Fruit fly (Drosophila melanogaster) whole organism, prepupa: Measurements from ENCODE around the gene CG7857.
A peak's percentile ranks its signal among the peaks of the same experiment; 100 is the strongest.

ENCODE experiments used
- Blimp-1 ChIP-seq: fragments of 200-800 bp; sonication (Bioruptor generic); optimal IDR thresholded peaks from 3 replicates; lab custom pipeline; 2017; ENCODE audit warnings: missing biosample characterization, missing genetic modification characterization, mild to moderate bottlenecking, moderate library complexity, missing genetic modification reagents
- CG10631 ChIP-seq: fragments of 200-800 bp; sonication (Bioruptor generic); optimal IDR thresholded peaks from 2 replicates; lab custom pipeline; 2016; ENCODE audit warnings: missing biosample characterization, missing genetic modification characterization
- CG10669 ChIP-seq: fragments of 200-800 bp; sonication (Bioruptor generic); optimal IDR thresholded peaks from 3 replicates; lab custom pipeline; 2018; ENCODE audit warnings: missing biosample characterization, mild to moderate bottlenecking, missing genetic modification characterization, moderate library complexity
- CG11762 ChIP-seq: fragments of 200-800 bp; sonication (Bioruptor generic); optimal IDR thresholded peaks from 3 replicates; lab custom pipeline; 2016; ENCODE audit warnings: missing biosample characterization, missing genetic modification characterization; ENCODE audit not compliant: insufficient read depth
- CG11902 ChIP-seq: fragments of 200-800 bp; sonication (Bioruptor generic); optimal IDR thresholded peaks from 3 replicates; lab custom pipeline; 2016; ENCODE audit warnings: missing biosample characterization, missing genetic modification characterization
- CG1621 ChIP-seq: fragments of 200-800 bp; sonication (Bioruptor generic); optimal IDR thresholded peaks from 3 replicates; lab custom pipeline; 2018; ENCODE audit warnings: missing biosample characterization, mild to moderate bottlenecking, missing genetic modification characterization
- CG16779 ChIP-seq: fragments of 200-800 bp; sonication (Bioruptor generic); optimal IDR thresholded peaks from 3 replicates; lab custom pipeline; 2017; ENCODE audit warnings: missing biosample characterization, mild to moderate bottlenecking, missing genetic modification characterization
- CG31627 ChIP-seq: fragments of 200-800 bp; sonication (Bioruptor generic); optimal IDR thresholded peaks from 3 replicates; lab custom pipeline; 2016; ENCODE audit warnings: missing biosample characterization, missing genetic modification characterization
- CG32006 ChIP-seq: fragments of 200-800 bp; sonication (Bioruptor generic); optimal IDR thresholded peaks from 3 replicates; lab custom pipeline; 2017; ENCODE audit warnings: missing biosample characterization, mild to moderate bottlenecking, missing genetic modification characterization
- CG3919 ChIP-seq: fragments of 200-800 bp; sonication (Bioruptor generic); optimal IDR thresholded peaks from 3 replicates; lab custom pipeline; 2016; ENCODE audit warnings: missing biosample characterization, missing genetic modification characterization
- CG4318 ChIP-seq: fragments of 200-800 bp; sonication (Bioruptor generic); optimal IDR thresholded peaks from 3 replicates; lab custom pipeline; 2017; ENCODE audit warnings: missing biosample characterization, mild to moderate bottlenecking, missing genetic modification characterization
- CG6276 ChIP-seq: fragments of 200-800 bp; sonication (Bioruptor generic); optimal IDR thresholded peaks from 2 replicates; lab custom pipeline; 2017; ENCODE audit warnings: missing biosample characterization, mild to moderate bottlenecking, missing genetic modification characterization
- CG6808 ChIP-seq: fragments of 200-800 bp; sonication (Bioruptor generic); optimal IDR thresholded peaks from 3 replicates; lab custom pipeline; 2017; ENCODE audit warnings: missing biosample characterization, missing genetic modification characterization, mild to moderate bottlenecking, moderate library complexity, missing genetic modification reagents
- CG7368 ChIP-seq: fragments of 200-800 bp; sonication (Bioruptor generic); optimal IDR thresholded peaks from 3 replicates; lab custom pipeline; 2016; ENCODE audit warnings: missing biosample characterization, missing genetic modification characterization
- CG8119 ChIP-seq: fragments of 200-800 bp; sonication (Bioruptor generic); IDR thresholded peaks from 3 replicates; pipeline ENCODE4 v1.3.6; 2022; ENCODE audit warnings: missing biosample characterization, missing genetic modification characterization
- CG8632 ChIP-seq: fragments of 200-800 bp; sonication (Bioruptor generic); optimal IDR thresholded peaks from 3 replicates; lab custom pipeline; 2016; ENCODE audit warnings: missing biosample characterization, missing genetic modification characterization
- CG9139 ChIP-seq: fragments of 200-800 bp; sonication (Bioruptor generic); optimal IDR thresholded peaks from 3 replicates; lab custom pipeline; 2017; ENCODE audit warnings: missing biosample characterization, mild to moderate bottlenecking, missing genetic modification characterization
- Eip75B ChIP-seq: fragments of 200-800 bp; sonication (Bioruptor generic); optimal IDR thresholded peaks from 3 replicates; lab custom pipeline; 2016; ENCODE audit warnings: missing biosample characterization, missing genetic modification characterization
- Eip78C ChIP-seq: fragments of 200-800 bp; sonication (Bioruptor generic); peaks from one replicate; lab custom pipeline; 2016; ENCODE audit warnings: missing biosample characterization, missing genetic modification characterization
- Eip93F ChIP-seq: fragments of 200-800 bp; sonication (Bioruptor generic); optimal IDR thresholded peaks from 2 replicates; lab custom pipeline; 2016; ENCODE audit warnings: missing biosample characterization, mild to moderate bottlenecking, missing genetic modification characterization
- Ets21C ChIP-seq: fragments of 200-800 bp; sonication (Bioruptor generic); optimal IDR thresholded peaks from 3 replicates; lab custom pipeline; 2016; ENCODE audit warnings: missing biosample characterization, missing genetic modification characterization
- Hr4 ChIP-seq: fragments of 200-800 bp; sonication (Bioruptor generic); optimal IDR thresholded peaks from 3 replicates; lab custom pipeline; 2016; ENCODE audit warnings: missing biosample characterization, missing genetic modification characterization
- Met ChIP-seq: fragments of 200-800 bp; sonication (Bioruptor generic); optimal IDR thresholded peaks from 3 replicates; lab custom pipeline; 2016; ENCODE audit warnings: missing biosample characterization, missing genetic modification characterization
- OdsH ChIP-seq: fragments of 200-800 bp; sonication (Bioruptor generic); optimal IDR thresholded peaks from 3 replicates; lab custom pipeline; 2016; ENCODE audit warnings: missing biosample characterization, missing genetic modification characterization
- Smox ChIP-seq: fragments of 200-800 bp; sonication (Bioruptor generic); optimal IDR thresholded peaks from 3 replicates; lab custom pipeline; 2016; ENCODE audit warnings: missing biosample characterization, missing genetic modification characterization
- Sox102F ChIP-seq: fragments of 200-800 bp; sonication (Bioruptor generic); optimal IDR thresholded peaks from 2 replicates; lab custom pipeline; 2016; ENCODE audit warnings: missing biosample characterization, mild to moderate bottlenecking, missing genetic modification characterization
- Sox15 ChIP-seq: fragments of 200-800 bp; sonication (Bioruptor generic); optimal IDR thresholded peaks from 3 replicates; lab custom pipeline; 2016; ENCODE audit warnings: missing biosample characterization, missing genetic modification characterization
- achi ChIP-seq: fragments of 200-800 bp; sonication (Bioruptor generic); optimal IDR thresholded peaks from 3 replicates; lab custom pipeline; 2016; ENCODE audit warnings: missing biosample characterization, missing genetic modification characterization
- acj6 ChIP-seq: fragments of 200-800 bp; sonication (Bioruptor generic); optimal IDR thresholded peaks from 3 replicates; lab custom pipeline; 2016; ENCODE audit warnings: missing biosample characterization, missing genetic modification characterization
- cyc ChIP-seq: fragments of 200-800 bp; sonication (Bioruptor generic); optimal IDR thresholded peaks from 3 replicates; lab custom pipeline; 2016; ENCODE audit warnings: missing biosample characterization, missing genetic modification characterization
- dac ChIP-seq: fragments of 200-800 bp; sonication (Bioruptor generic); optimal IDR thresholded peaks from 2 replicates; lab custom pipeline; 2017; ENCODE audit warnings: missing biosample characterization, mild to moderate bottlenecking, missing genetic modification characterization
- dsx ChIP-seq: fragments of 200-800 bp; optimal IDR thresholded peaks from 3 replicates; lab custom pipeline; 2019; ENCODE audit warnings: missing biosample characterization, mild to moderate bottlenecking, missing genetic modification characterization, moderate library complexity; ENCODE audit not compliant: poor library complexity, severe bottlenecking
- eg ChIP-seq: fragments of 200-800 bp; sonication (Bioruptor generic); IDR thresholded peaks from 3 replicates; pipeline ENCODE4 v1.3.6; 2022; ENCODE audit warnings: missing biosample characterization, missing genetic modification characterization
- fd85E ChIP-seq: fragments of 200-800 bp; sonication (Bioruptor generic); optimal IDR thresholded peaks from 3 replicates; lab custom pipeline; 2016; ENCODE audit warnings: missing biosample characterization, missing genetic modification characterization
- fkh ChIP-seq: fragments of 200-800 bp; sonication (Bioruptor generic); optimal IDR thresholded peaks from 3 replicates; lab custom pipeline; 2017; ENCODE audit warnings: missing biosample characterization, mild to moderate bottlenecking, missing genetic modification characterization, moderate library complexity
- lz ChIP-seq: fragments of 200-800 bp; sonication (Bioruptor generic); optimal IDR thresholded peaks from 3 replicates; lab custom pipeline; 2016; ENCODE audit warnings: missing biosample characterization, missing genetic modification characterization
- net ChIP-seq: fragments of 200-800 bp; sonication (Bioruptor generic); optimal IDR thresholded peaks from 3 replicates; lab custom pipeline; 2016; ENCODE audit warnings: missing biosample characterization, missing genetic modification characterization
- pdm3 ChIP-seq: fragments of 200-800 bp; sonication (Bioruptor generic); optimal IDR thresholded peaks from 3 replicates; lab custom pipeline; 2016; ENCODE audit warnings: missing biosample characterization, missing genetic modification characterization
- salr ChIP-seq, 2 experiments: fragments of 200-800 bp; sonication (Bioruptor generic); optimal IDR thresholded peaks; 3 replicates each; lab custom pipeline; 2016 to 2018; ENCODE audit warnings: missing biosample characterization in 2 of 2, missing genetic modification characterization in 2 of 2, mild to moderate bottlenecking in 1 of 2
- spab ChIP-seq: fragments of 200-800 bp; sonication (Bioruptor generic); optimal IDR thresholded peaks from 2 replicates; lab custom pipeline; 2017; ENCODE audit warnings: missing biosample characterization, mild to moderate bottlenecking, missing genetic modification characterization, missing genetic modification reagents
- ss ChIP-seq, 2 experiments: fragments of 200-800 bp; sonication (Bioruptor generic); optimal IDR thresholded peaks; 2 replicates in 1 of 2; 3 replicates in 1 of 2; lab custom pipeline; 2017 to 2018; ENCODE audit warnings: mild to moderate bottlenecking in 2 of 2, missing biosample characterization in 2 of 2, missing genetic modification characterization in 2 of 2, moderate library complexity in 1 of 2
- svp ChIP-seq: fragments of 200-800 bp; sonication (Bioruptor generic); peaks from one replicate; lab custom pipeline; 2016; ENCODE audit warnings: missing biosample characterization, missing genetic modification characterization
- topi ChIP-seq: fragments of 200-800 bp; sonication (Bioruptor generic); optimal IDR thresholded peaks from 3 replicates; lab custom pipeline; 2016; ENCODE audit warnings: missing biosample characterization, missing genetic modification characterization
- vri ChIP-seq: fragments of 200-800 bp; sonication (Bioruptor generic); optimal IDR thresholded peaks from 3 replicates; lab custom pipeline; 2016; ENCODE audit warnings: missing biosample characterization, mild to moderate bottlenecking, missing genetic modification characterization

The CG7857 gene

dm6 chr3L:15533402-15534129 lies 28.9 kb upstream of the CG7857 start (continued):
- TF ChIP-seq CG11762 (GFP tag; lab: Kevin White, UChicago), result peak; percentile 35
- no peak for TF ChIP-seq fd85E (GFP tag; lab: Kevin White, UChicago)
- peak; percentile 65 for TF ChIP-seq OdsH (GFP tag; lab: Kevin White, UChicago)
- peak; percentile 54 for TF ChIP-seq CG1621 (tag; lab: Kevin White, UChicago)
- TF ChIP-seq CG8632 (GFP tag; lab: Kevin White, UChicago), result peak; percentile 31
- peak; percentile 35 for TF ChIP-seq CG11902 (GFP tag; lab: Kevin White, UChicago)
- peak; percentile 64 for TF ChIP-seq acj6 (GFP tag; lab: Kevin White, UChicago)
- peak; percentile 82 for TF ChIP-seq Eip75B (GFP tag; lab: Kevin White, UChicago)
- TF ChIP-seq CG3919 (GFP tag; lab: Kevin White, UChicago), result peak; percentile 68
- peak; percentile 71 for TF ChIP-seq achi (GFP tag; lab: Kevin White, UChicago)
- TF ChIP-seq CG16779 (tag; lab: Kevin White, UChicago), result peak; percentile 47
- peak; percentile 90 for TF ChIP-seq Met (GFP tag; lab: Kevin White, UChicago)
- TF ChIP-seq lz (GFP tag; lab: Kevin White, UChicago), result peak; percentile 76
- peak; percentile 55 for TF ChIP-seq spab
- TF ChIP-seq Blimp-1 (GFP tag; lab: Kevin White, UChicago), result peak; percentile 52
- TF ChIP-seq pdm3 (GFP tag; lab: Kevin White, UChicago), result peak; percentile 78
- TF ChIP-seq eg, result peak; percentile 39; the same call in 2 of the 3 replicates
- TF ChIP-seq Ets21C (GFP tag; lab: Kevin White, UChicago), result peak; percentile 79
- TF ChIP-seq CG9139, result peak; percentile 53
- no peak for TF ChIP-seq Eip93F (GFP tag; lab: Kevin White, UChicago)
- peak; percentile 70 for TF ChIP-seq CG6808 (GFP tag; lab: Kevin White, UChicago)
- peak; percentile 50 for TF ChIP-seq net (GFP tag; lab: Kevin White, UChicago)
- TF ChIP-seq vri (GFP tag; lab: Kevin White, UChicago), result peak; percentile 82
- peak; percentile 25 to 31 for TF ChIP-seq salr (GFP tag; optimal IDR thresholded peaks at IDR 0.05; lab: Kevin White, UChicago)

dm6 chr3L:15532368-15533030 lies 27.8 kb upstream of the CG7857 start:
- TF ChIP-seq Eip75B (GFP tag; lab: Kevin White, UChicago), result peak; percentile 38
- TF ChIP-seq Sox15 (GFP tag; lab: Kevin White, UChicago), result no peak
- peak; percentile 68 for TF ChIP-seq CG32006
- TF ChIP-seq CG6808 (GFP tag; lab: Kevin White, UChicago), result no peak
- no peak for TF ChIP-seq CG7368 (GFP tag; lab: Kevin White, UChicago)
- TF ChIP-seq topi (GFP tag; lab: Kevin White, UChicago), result peak; percentile 63
- TF ChIP-seq salr (GFP tag; optimal IDR thresholded peaks at IDR 0.05; lab: Kevin White, UChicago), result peak in 1 of 2 experiments; percentile 57
- TF ChIP-seq Smox, result peak; percentile 42
- peak; percentile 11 for TF ChIP-seq achi (GFP tag; lab: Kevin White, UChicago)
- TF ChIP-seq net (GFP tag; lab: Kevin White, UChicago), result no peak
- peak; percentile 52 for TF ChIP-seq spab
- TF ChIP-seq CG4318 (GFP tag; lab: Kevin White, UChicago), result peak; percentile 45
- TF ChIP-seq Eip78C (GFP tag; lab: Kevin White, UChicago), result peak; percentile 81
- no peak for TF ChIP-seq Sox102F (GFP tag; lab: Kevin White, UChicago)
- peak; percentile 48; the same call in 2 of the 3 replicates for TF ChIP-seq CG8119 (GFP tag; lab: Robert Waterston, UW)
- TF ChIP-seq CG10669 (GFP tag; lab: Kevin White, UChicago), result peak; percentile 35
- TF ChIP-seq CG8632 (GFP tag; lab: Kevin White, UChicago), result no peak
- no peak for TF ChIP-seq dac (GFP tag; lab: Kevin White, UChicago)
- TF ChIP-seq CG6276 (GFP tag; lab: Kevin White, UChicago), result peak; percentile 77
- TF ChIP-seq Blimp-1 (GFP tag; lab: Kevin White, UChicago), result peak; percentile 2
- peak; percentile 65 for TF ChIP-seq cyc
- TF ChIP-seq pdm3 (GFP tag; lab: Kevin White, UChicago), result peak; percentile 41
- TF ChIP-seq Hr4, result peak; percentile 47
- TF ChIP-seq Ets21C (GFP tag; lab: Kevin White, UChicago), result peak; percentile 27
- TF ChIP-seq fd85E (GFP tag; lab: Kevin White, UChicago), result no peak
- peak; percentile 30 for TF ChIP-seq dsx (GFP tag; lab: Kevin White, UChicago)
- TF ChIP-seq Met (GFP tag; lab: Kevin White, UChicago), result peak; percentile 63
- peak; percentile 95 for TF ChIP-seq svp
- TF ChIP-seq CG31627 (GFP tag; lab: Kevin White, UChicago), result peak; percentile 41
- peak; percentile 44 for TF ChIP-seq CG11762 (GFP tag; lab: Kevin White, UChicago)
- peak; percentile 49 for TF ChIP-seq CG10631 (GFP tag; lab: Kevin White, UChicago)
- no peak for TF ChIP-seq fkh (GFP tag; lab: Kevin White, UChicago)
- peak; percentile 55 for TF ChIP-seq vri (GFP tag; lab: Kevin White, UChicago)
- no peak for TF ChIP-seq ss (GFP tag; optimal IDR thresholded peaks at IDR 0.05; lab: Kevin White, UChicago)
